Fruit fly (Drosophila melanogaster) whole organism, embryonic: ENCODE measurements around the gene Root.

Source experiments
- Antp ChIP-seq: fragments of 200-800 bp; sonication (Bioruptor generic); optimal IDR thresholded peaks from 3 replicates; lab custom pipeline; 2016; ENCODE audit warnings: missing biosample characterization, missing genetic modification characterization
- Atf3 ChIP-seq: fragments of 200-800 bp; sonication (Bioruptor generic); optimal IDR thresholded peaks from 3 replicates; lab custom pipeline; 2016; ENCODE audit warnings: missing biosample characterization, missing genetic modification characterization
- Atf6 ChIP-seq: fragments of 200-800 bp; sonication (Bioruptor generic); IDR thresholded peaks from 2 replicates; pipeline ENCODE4 v1.3.6; 2022; ENCODE audit warnings: missing biosample characterization, missing genetic modification characterization
- CG11085 ChIP-seq: fragments of 200-800 bp; sonication (Bioruptor generic); IDR thresholded peaks from 2 replicates; pipeline ENCODE4 v1.3.6; 2022; ENCODE audit warnings: missing biosample characterization, missing genetic modification characterization
- CG11504 ChIP-seq: fragments of 200-800 bp; sonication (Bioruptor generic); optimal IDR thresholded peaks from 3 replicates; lab custom pipeline; 2019; ENCODE audit warnings: missing biosample characterization, mild to moderate bottlenecking, missing genetic modification characterization, moderate library complexity
- CG11696 ChIP-seq: fragments of 200-800 bp; sonication (Bioruptor generic); IDR thresholded peaks from 2 replicates; pipeline ENCODE4 v1.3.6; 2022; ENCODE audit warnings: missing biosample characterization, missing genetic modification characterization
- CG13894 ChIP-seq: fragments of 200-800 bp; sonication (Bioruptor generic); optimal IDR thresholded peaks from 3 replicates; lab custom pipeline; 2018; ENCODE audit warnings: missing biosample characterization, mild to moderate bottlenecking, missing genetic modification characterization, moderate library complexity
- CG17186 ChIP-seq: fragments of 200-800 bp; sonication (Bioruptor generic); optimal IDR thresholded peaks from 3 replicates; lab custom pipeline; 2017; ENCODE audit warnings: missing biosample characterization, missing genetic modification reagents, missing genetic modification characterization
- CG17359 ChIP-seq: fragments of 200-800 bp; sonication (Bioruptor generic); optimal IDR thresholded peaks from 3 replicates; lab custom pipeline; 2018; ENCODE audit warnings: missing biosample characterization, mild to moderate bottlenecking, missing genetic modification characterization, moderate library complexity
- CG17912 ChIP-seq: fragments of 200-800 bp; sonication (Bioruptor generic); optimal IDR thresholded peaks from 2 replicates; lab custom pipeline; 2018; ENCODE audit warnings: missing biosample characterization, mild to moderate bottlenecking, missing genetic modification characterization
- CG18262 ChIP-seq: fragments of 200-800 bp; optimal IDR thresholded peaks from 3 replicates; lab custom pipeline; 2019; ENCODE audit warnings: missing biosample characterization, mild to moderate bottlenecking, missing genetic modification characterization, moderate library complexity
- CG18476 ChIP-seq: fragments of 200-800 bp; sonication (Bioruptor generic); optimal IDR thresholded peaks from 2 replicates; lab custom pipeline; 2016; ENCODE audit warnings: missing biosample characterization, mild to moderate bottlenecking, missing genetic modification characterization
- CG18619 ChIP-seq: fragments of 200-800 bp; sonication (Bioruptor generic); optimal IDR thresholded peaks from 3 replicates; lab custom pipeline; 2017; ENCODE audit warnings: missing biosample characterization, mild to moderate bottlenecking, missing genetic modification characterization
- CG30431 ChIP-seq: fragments of 200-800 bp; sonication (Bioruptor generic); optimal IDR thresholded peaks from 2 replicates; lab custom pipeline; 2017; ENCODE audit warnings: missing biosample characterization, missing genetic modification characterization
- CG32767 ChIP-seq: fragments of 200-800 bp; sonication (Bioruptor generic); IDR thresholded peaks from 2 replicates; pipeline ENCODE4 v1.3.6; 2022; ENCODE audit warnings: missing biosample characterization, missing genetic modification characterization
- CG5180 ChIP-seq: fragments of 200-800 bp; sonication (Bioruptor generic); optimal IDR thresholded peaks from 3 replicates; lab custom pipeline; 2017; ENCODE audit warnings: missing biosample characterization, missing genetic modification characterization, mild to moderate bottlenecking, moderate library complexity, missing genetic modification reagents
- CG6254 ChIP-seq: fragments of 200-800 bp; sonication (Bioruptor generic); optimal IDR thresholded peaks from 3 replicates; lab custom pipeline; 2017; ENCODE audit warnings: mild to moderate bottlenecking, missing biosample characterization, missing genetic modification reagents, missing genetic modification characterization
- Dad ChIP-seq: fragments of 200-800 bp; sonication (Bioruptor generic); optimal IDR thresholded peaks from 3 replicates; lab custom pipeline; 2016; ENCODE audit warnings: missing biosample characterization, missing genetic modification characterization
- Dip3 ChIP-seq: fragments of 200-800 bp; sonication (Bioruptor generic); optimal IDR thresholded peaks from 3 replicates; lab custom pipeline; 2016; ENCODE audit warnings: missing biosample characterization, missing genetic modification characterization
- Dref ChIP-seq: fragments of 200-800 bp; sonication (Bioruptor generic); IDR thresholded peaks from 2 replicates; pipeline ENCODE4 v1.3.6; 2022; ENCODE audit warnings: missing biosample characterization, missing genetic modification characterization
- ERR ChIP-seq: fragments of 200-800 bp; sonication (Bioruptor generic); optimal IDR thresholded peaks from 2 replicates; lab custom pipeline; 2016; ENCODE audit warnings: missing biosample characterization, missing genetic modification characterization
- Ets65A ChIP-seq: fragments of 200-800 bp; sonication (Bioruptor generic); peaks from one replicate; lab custom pipeline; 2016; ENCODE audit warnings: missing biosample characterization, missing genetic modification characterization
- Ets97D ChIP-seq: fragments of 200-800 bp; sonication (Bioruptor generic); optimal IDR thresholded peaks from 3 replicates; lab custom pipeline; 2016; ENCODE audit warnings: missing biosample characterization, missing genetic modification characterization
- MESR4 ChIP-seq: fragments of 200-800 bp; sonication (Bioruptor generic); optimal IDR thresholded peaks from 2 replicates; lab custom pipeline; 2018; ENCODE audit warnings: missing biosample characterization, mild to moderate bottlenecking, missing genetic modification characterization, moderate library complexity
- Myb ChIP-seq: fragments of 200-800 bp; sonication (Bioruptor generic); optimal IDR thresholded peaks from 2 replicates; lab custom pipeline; 2016; ENCODE audit warnings: missing biosample characterization, missing genetic modification characterization
- Side ChIP-seq: fragments of 200-800 bp; sonication (Bioruptor generic); optimal IDR thresholded peaks from 2 replicates; lab custom pipeline; 2016; ENCODE audit warnings: missing biosample characterization, missing genetic modification characterization
- al ChIP-seq: fragments of 200-800 bp; sonication (Bioruptor generic); IDR thresholded peaks from 2 replicates; pipeline ENCODE4 v1.3.6; 2022; ENCODE audit warnings: missing biosample characterization, missing genetic modification characterization
- ase ChIP-seq: fragments of 200-800 bp; sonication (Bioruptor generic); IDR thresholded peaks from 3 replicates; pipeline ENCODE4 v1.3.6; 2022; ENCODE audit warnings: missing biosample characterization, missing genetic modification characterization
- cas ChIP-seq: fragments of 200-800 bp; sonication (Bioruptor generic); IDR thresholded peaks from 2 replicates; pipeline ENCODE4 v1.3.6; 2022; ENCODE audit warnings: missing biosample characterization, missing genetic modification characterization
- ci ChIP-seq: fragments of 200-800 bp; sonication (Bioruptor generic); IDR thresholded peaks from 3 replicates; pipeline ENCODE4 v1.3.6; 2022; ENCODE audit warnings: missing biosample characterization, missing genetic modification characterization
- dati ChIP-seq: fragments of 200-800 bp; sonication (Bioruptor generic); IDR thresholded peaks from 2 replicates; pipeline ENCODE4 v1.3.6; 2022; ENCODE audit warnings: missing biosample characterization, missing genetic modification characterization
- ham ChIP-seq: fragments of 200-800 bp; sonication (Bioruptor generic); IDR thresholded peaks from 2 replicates; pipeline ENCODE4 v1.3.6; 2022; ENCODE audit warnings: missing biosample characterization, missing genetic modification characterization
- hbn ChIP-seq: fragments of 200-800 bp; sonication (Bioruptor generic); IDR thresholded peaks from 2 replicates; pipeline ENCODE4 v1.3.6; 2022; ENCODE audit warnings: missing biosample characterization, missing genetic modification characterization; ENCODE audit not compliant: partially characterized antibody
- ken ChIP-seq: fragments of 200-800 bp; sonication (Bioruptor generic); IDR thresholded peaks from 3 replicates; pipeline ENCODE4 v1.3.6; 2022; ENCODE audit warnings: missing biosample characterization, missing genetic modification characterization
- lilli ChIP-seq: fragments of 200-800 bp; sonication (Bioruptor generic); optimal IDR thresholded peaks from 3 replicates; lab custom pipeline; 2016; ENCODE audit warnings: missing biosample characterization, missing genetic modification characterization
- lmd ChIP-seq: fragments of 200-800 bp; sonication (Bioruptor generic); IDR thresholded peaks from 2 replicates; pipeline ENCODE4 v1.3.6; 2022; ENCODE audit warnings: missing biosample characterization, missing genetic modification characterization
- mld ChIP-seq: fragments of 200-800 bp; sonication (Bioruptor generic); IDR thresholded peaks from 3 replicates; pipeline ENCODE4 v1.3.6; 2022; ENCODE audit warnings: missing biosample characterization, missing genetic modification characterization; ENCODE audit not compliant: partially characterized antibody
- onecut ChIP-seq: fragments of 200-800 bp; sonication (Bioruptor generic); IDR thresholded peaks from 2 replicates; pipeline ENCODE4 v1.3.6; 2022; ENCODE audit warnings: missing biosample characterization, missing genetic modification characterization
- org-1 ChIP-seq: fragments of 200-800 bp; sonication (Bioruptor generic); optimal IDR thresholded peaks from 2 replicates; lab custom pipeline; 2017; ENCODE audit warnings: missing biosample characterization, missing genetic modification characterization
- repo ChIP-seq: fragments of 200-800 bp; sonication (Bioruptor generic); optimal IDR thresholded peaks from 2 replicates; lab custom pipeline; 2016; ENCODE audit warnings: missing biosample characterization, missing genetic modification characterization
- rib ChIP-seq: fragments of 200-800 bp; sonication (Bioruptor generic); IDR thresholded peaks from 2 replicates; pipeline ENCODE4 v1.3.6; 2022; ENCODE audit warnings: missing biosample characterization, missing genetic modification characterization
- sc ChIP-seq, 3 experiments: fragments of >200 bp in 2 of 3; fragments of 200-800 bp in 1 of 3; sonication (Bioruptor generic) in 1 of 3; optimal IDR thresholded peaks; 2 replicates in 2 of 3; 3 replicates in 1 of 3; lab custom pipeline; 2017; ENCODE audit warnings: mild to moderate bottlenecking in 1 of 3, missing biosample characterization in 1 of 3, missing genetic modification characterization in 1 of 3, missing genetic modification reagents in 1 of 3
- seq ChIP-seq: fragments of 200-800 bp; sonication (Bioruptor generic); IDR thresholded peaks from 2 replicates; pipeline ENCODE4 v1.3.6; 2022; ENCODE audit warnings: missing biosample characterization, missing genetic modification characterization
- slou ChIP-seq: fragments of 200-800 bp; sonication (Bioruptor generic); optimal IDR thresholded peaks from 3 replicates; lab custom pipeline; 2016; ENCODE audit warnings: missing biosample characterization, missing genetic modification characterization
- ssp ChIP-seq: fragments of 200-800 bp; sonication (Bioruptor generic); IDR thresholded peaks from 2 replicates; pipeline ENCODE4 v1.3.6; 2022; ENCODE audit warnings: missing biosample characterization, missing genetic modification characterization
- tin ChIP-seq: fragments of 200-800 bp; sonication (Bioruptor generic); optimal IDR thresholded peaks from 3 replicates; lab custom pipeline; 2016; ENCODE audit warnings: missing biosample characterization, missing genetic modification characterization
- tx ChIP-seq: fragments of 200-800 bp; sonication (Bioruptor generic); optimal IDR thresholded peaks from 2 replicates; lab custom pipeline; 2016; ENCODE audit warnings: missing biosample characterization, missing genetic modification characterization
- vvl ChIP-seq: fragments of 200-800 bp; sonication (Bioruptor generic); IDR thresholded peaks from 2 replicates; pipeline ENCODE4 v1.3.6; 2022; ENCODE audit warnings: missing biosample characterization, missing genetic modification characterization
- z ChIP-seq: fragments of 200-800 bp; sonication (Bioruptor generic); IDR thresholded peaks from 3 replicates; pipeline ENCODE4 v1.3.6; 2022; ENCODE audit warnings: missing biosample characterization, missing genetic modification characterization
- zfh1 ChIP-seq: fragments of 200-800 bp; sonication (Bioruptor generic); IDR thresholded peaks from 3 replicates; pipeline ENCODE4 v1.3.6; 2022; ENCODE audit warnings: missing biosample characterization, missing genetic modification characterization

The Root gene

dm6 chr3R:24151924-24152809 lies 39.1 kb downstream of the Root start, which contains the start of the genes p38a and CG6178 (continued):
- peak; percentile 43; the same call in 1 of the 3 replicates for TF ChIP-seq z (GFP tag; lab: Robert Waterston, UW)
- TF ChIP-seq Ets65A = peak; percentile 94
- peak; percentile 89 for TF ChIP-seq ci (GFP tag; lab: Robert Waterston, UW)
- peak; percentile 92 for TF ChIP-seq rib (GFP tag; lab: Robert Waterston, UW)
- peak; percentile 92 for TF ChIP-seq Atf6 (GFP tag; lab: Robert Waterston, UW)
- TF ChIP-seq org-1 (GFP tag; lab: Kevin White, UChicago) = peak; percentile 92
- peak; percentile 98 for TF ChIP-seq lmd (GFP tag; lab: Robert Waterston, UW)
- TF ChIP-seq MESR4 = peak; percentile 5
- TF ChIP-seq ase (GFP tag; lab: Robert Waterston, UW) = peak; percentile 96
- no peak for TF ChIP-seq sc (optimal IDR thresholded peaks at IDR 0.05; lab: Kevin White, UChicago)
- TF ChIP-seq sc (GFP tag; optimal IDR thresholded peaks at IDR 0.05; lab: Kevin White, UChicago) = peak; percentile 94
- peak; percentile 96 for TF ChIP-seq CG13894 (tag; lab: Kevin White, UChicago)
- TF ChIP-seq mld (GFP tag; lab: Robert Waterston, UW) = no peak
- peak; percentile 97 for TF ChIP-seq CG11085 (GFP tag; lab: Robert Waterston, UW)
- TF ChIP-seq Side = no peak
- TF ChIP-seq ERR (GFP tag; lab: Kevin White, UChicago) = no peak
- TF ChIP-seq CG11696 (GFP tag; lab: Robert Waterston, UW) = peak; percentile 81
- peak; percentile 42 for TF ChIP-seq Dad (GFP tag; lab: Kevin White, UChicago)
- TF ChIP-seq CG18619 (GFP tag; lab: Kevin White, UChicago) = peak; percentile 97
- TF ChIP-seq vvl = peak; percentile 97
- peak; percentile 94 for TF ChIP-seq cas (GFP tag; lab: Robert Waterston, UW)
- TF ChIP-seq CG30431 (GFP tag; lab: Kevin White, UChicago) = peak; percentile 95
- peak; percentile 93 for TF ChIP-seq zfh1 (GFP tag; lab: Robert Waterston, UW)
- peak; percentile 76 for TF ChIP-seq Dip3 (GFP tag; lab: Kevin White, UChicago)
- peak; percentile 84 for TF ChIP-seq CG5180 (GFP tag; lab: Kevin White, UChicago)
- peak; percentile 26 for TF ChIP-seq Atf3 (GFP tag; lab: Kevin White, UChicago)
- TF ChIP-seq CG17912 (GFP tag; lab: Kevin White, UChicago) = peak; percentile 91
- peak; percentile 83 for TF ChIP-seq CG18476
- TF ChIP-seq hbn (GFP tag; lab: Robert Waterston, UW) = no peak
- peak; percentile 50 for TF ChIP-seq Ets97D (GFP tag; lab: Kevin White, UChicago)
- TF ChIP-seq CG11504 (tag; lab: Kevin White, UChicago) = peak; percentile 98
- TF ChIP-seq onecut = peak; percentile 81
- peak; percentile 63 for TF ChIP-seq Dref
- peak; percentile 97 for TF ChIP-seq al (GFP tag; lab: Robert Waterston, UW)
- no peak for TF ChIP-seq repo (GFP tag; lab: Kevin White, UChicago)
- TF ChIP-seq tx (GFP tag; lab: Kevin White, UChicago) = peak; percentile 65
- TF ChIP-seq CG18262 (tag; lab: Kevin White, UChicago) = peak; percentile 99
- TF ChIP-seq ken = peak; percentile 94
- peak; percentile 82 for TF ChIP-seq slou (GFP tag; lab: Kevin White, UChicago)
- peak; percentile 98 for TF ChIP-seq CG32767
- TF ChIP-seq seq (GFP tag; lab: Robert Waterston, UW) = peak; percentile 96
- peak; percentile 90 for TF ChIP-seq ham
- peak; percentile 51 for TF ChIP-seq Antp (GFP tag; lab: Kevin White, UChicago)
- TF ChIP-seq CG17186 = no peak
- TF ChIP-seq ssp (GFP tag; lab: Robert Waterston, UW) = peak; percentile 91
- peak; percentile 84 for TF ChIP-seq dati (GFP tag; lab: Robert Waterston, UW)
- TF ChIP-seq lilli = peak; percentile 73
- peak; percentile 33 for TF ChIP-seq Myb
- peak; percentile 97 for TF ChIP-seq CG17359 (tag; lab: Kevin White, UChicago)
- peak; percentile 92 for TF ChIP-seq tin (GFP tag; lab: Kevin White, UChicago)
- peak; percentile 88 for TF ChIP-seq CG6254 (GFP tag; lab: Kevin White, UChicago)
